Fruit fly (Drosophila melanogaster) whole organism, pupa: ENCODE measurements around the gene CG14711.

Source experiments
- CG15710 ChIP-seq: fragments of 200-800 bp; sonication (Bioruptor generic); optimal IDR thresholded peaks from 2 replicates; lab custom pipeline; 2018; ENCODE audit warnings: missing biosample characterization, mild to moderate bottlenecking, missing genetic modification characterization, moderate library complexity
- CG8301 ChIP-seq: fragments of 200-800 bp; sonication (Bioruptor generic); optimal IDR thresholded peaks from 2 replicates; lab custom pipeline; 2018; ENCODE audit warnings: missing biosample characterization, mild to moderate bottlenecking, missing genetic modification characterization
- Ets98B ChIP-seq: fragments of 200-800 bp; sonication (Bioruptor generic); IDR thresholded peaks from 2 replicates; pipeline ENCODE4 v1.3.6; 2022; ENCODE audit warnings: missing biosample characterization, missing genetic modification characterization
- Pif1B ChIP-seq: fragments of 200-800 bp; sonication (Bioruptor generic); optimal IDR thresholded peaks from 3 replicates; lab custom pipeline; 2016; ENCODE audit warnings: missing biosample characterization, missing genetic modification characterization

DNA sequence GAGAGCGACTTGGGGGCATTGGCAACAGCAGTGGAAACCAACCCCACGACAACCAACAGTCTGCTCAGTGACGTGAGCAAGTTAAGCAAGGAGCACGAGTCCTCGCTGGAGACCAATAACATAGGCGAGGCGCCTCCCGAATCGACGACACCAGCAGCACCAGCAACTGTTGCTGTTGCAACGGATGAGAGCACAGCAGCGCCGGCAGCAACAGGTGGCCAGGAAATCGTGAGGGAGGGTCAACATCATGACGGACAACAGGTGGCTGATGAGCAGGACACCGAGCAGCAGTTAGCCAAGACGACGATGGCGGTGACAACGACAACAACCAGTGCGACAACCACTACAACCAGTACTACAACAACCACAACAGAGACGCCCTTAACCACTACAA lies 46.8 kb downstream of the CG14711 start:
- no peak for TF ChIP-seq Ets98B (GFP tag; lab: Robert Waterston, UW)
- no peak for TF ChIP-seq CG8301
- no peak for TF ChIP-seq Pif1B
- no peak for TF ChIP-seq CG15710 (tag; lab: Kevin White, UChicago)
